Worm (Caenorhabditis elegans) whole organism, midembryonic: ENCODE measurements around the gene C44B7.5.
A peak's percentile ranks its signal among the peaks of the same experiment; 100 is the strongest.

Experiments used
- T22C8.4 ChIP-seq: fragments of 200-800 bp; sonication (Bioruptor generic); IDR thresholded peaks from 2 replicates; pipeline ENCODE4 v1.3.6; 2022; ENCODE audit warnings: missing genetic modification characterization, missing compliant biosample characterization
- flt-1 ChIP-seq: fragments of 200-800 bp; sonication (Bioruptor generic); IDR thresholded peaks from 2 replicates; pipeline ENCODE4 v1.3.6; 2022; ENCODE audit warnings: missing genetic modification characterization, missing compliant biosample characterization
- ref-1 ChIP-seq: fragments of 200-800 bp; sonication (Bioruptor generic); conservative IDR thresholded peaks from 2 replicates; pipeline ENCODE4 v1.3.6; 2022; ENCODE audit warnings: missing genetic modification reagents, missing genetic modification characterization, missing compliant biosample characterization
- ztf-23 ChIP-seq: fragments of 200-800 bp; sonication (Bioruptor generic); IDR thresholded peaks from 2 replicates; pipeline ENCODE4 v1.3.6; 2022; ENCODE audit warnings: missing genetic modification reagents, missing genetic modification characterization, missing compliant biosample characterization
- ztf-29 ChIP-seq: fragments of 200-800 bp; sonication (Bioruptor generic); IDR thresholded peaks from 2 replicates; pipeline ENCODE4 v1.3.6; 2022; ENCODE audit warnings: missing genetic modification reagents, missing genetic modification characterization, missing compliant biosample characterization

- no peak for TF ChIP-seq T22C8.4 (GFP tag; lab: Robert Waterston, UW)
- TF ChIP-seq ref-1 (GFP tag; lab: Robert Waterston, UW): no peak
- TF ChIP-seq flt-1 (GFP tag; lab: Robert Waterston, UW): no peak
- TF ChIP-seq ztf-23 (GFP tag; lab: Robert Waterston, UW): 0 out of 2 replicates have a peak, but pooled peaks have one; percentile 66
- no peak for TF ChIP-seq ztf-29
Observed at ce11 chrII:6835972-6836595, 36.3 kb downstream of the C44B7.5 start.
